Worm (Caenorhabditis elegans) whole organism, midembryonic: ENCODE results near the gene F40G9.9.

ENCODE experiments used
- T22C8.4 ChIP-seq: fragments of 200-800 bp; sonication (Bioruptor generic); IDR thresholded peaks from 2 replicates; pipeline ENCODE4 v1.3.6; 2022; ENCODE audit warnings: missing genetic modification characterization, missing compliant biosample characterization
- cog-1 ChIP-seq: sonication (generic microtip); optimal IDR thresholded peaks from 2 replicates; lab custom pipeline; 2016; ENCODE audit warnings: missing genetic modification characterization, missing compliant biosample characterization
- flt-1 ChIP-seq: fragments of 200-800 bp; sonication (Bioruptor generic); IDR thresholded peaks from 2 replicates; pipeline ENCODE4 v1.3.6; 2022; ENCODE audit warnings: missing genetic modification characterization, missing compliant biosample characterization
- klf-2 ChIP-seq: fragments of 200-800 bp; sonication (Bioruptor generic); conservative IDR thresholded peaks from 2 replicates; pipeline ENCODE4 v1.3.6; 2022; ENCODE audit warnings: missing genetic modification reagents, missing genetic modification characterization, missing compliant biosample characterization
- med-1 ChIP-seq: sonication (generic microtip); optimal IDR thresholded peaks from 2 replicates; lab custom pipeline; 2017; ENCODE audit warnings: missing genetic modification characterization, mild to moderate bottlenecking, missing compliant biosample characterization, antibody characterized with exemption, missing genetic modification reagents; ENCODE audit not compliant: insufficient read depth
- ref-1 ChIP-seq: fragments of 200-800 bp; sonication (Bioruptor generic); conservative IDR thresholded peaks from 2 replicates; pipeline ENCODE4 v1.3.6; 2022; ENCODE audit warnings: missing genetic modification reagents, missing genetic modification characterization, missing compliant biosample characterization
- tab-1 ChIP-seq: fragments of 200-800 bp; sonication (Bioruptor generic); IDR thresholded peaks from 2 replicates; pipeline ENCODE4 v1.3.6; 2022; ENCODE audit warnings: missing genetic modification characterization, missing compliant biosample characterization
- ztf-23 ChIP-seq: fragments of 200-800 bp; sonication (Bioruptor generic); IDR thresholded peaks from 2 replicates; pipeline ENCODE4 v1.3.6; 2022; ENCODE audit warnings: missing genetic modification reagents, missing genetic modification characterization, missing compliant biosample characterization
- ztf-29 ChIP-seq: fragments of 200-800 bp; sonication (Bioruptor generic); IDR thresholded peaks from 2 replicates; pipeline ENCODE4 v1.3.6; 2022; ENCODE audit warnings: missing genetic modification reagents, missing genetic modification characterization, missing compliant biosample characterization

F40G9.9 gene

DNA sequence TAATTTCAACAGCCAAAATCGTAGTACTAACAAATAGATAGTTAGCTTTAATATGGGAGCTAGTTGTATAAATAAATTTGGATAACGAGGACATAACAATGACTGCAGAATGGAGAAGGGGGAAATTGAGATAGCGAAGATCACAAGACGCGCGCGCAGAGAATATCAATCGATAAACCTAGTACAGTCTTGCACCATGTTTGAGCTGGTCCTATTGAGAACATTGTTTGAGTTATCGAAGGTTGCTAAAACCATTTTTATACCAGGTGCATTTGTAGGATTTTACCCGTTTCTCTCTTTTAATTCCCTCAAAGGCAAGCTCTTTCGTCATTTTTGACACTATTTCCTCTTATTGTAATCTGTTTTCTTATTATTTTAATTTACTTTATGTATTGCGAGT is at the start of gene F40G9.9, which contains the start of gene F40G9.12:
F40G9.9 (minus strand) TSS at position 101 of the 400 bp plus-strand sequence.
F40G9.12 (plus strand) TSS at position 231 of the 400 bp plus-strand sequence.
- no peak for TF ChIP-seq ztf-29 (GFP tag; lab: Robert Waterston, UW)
- no peak for TF ChIP-seq T22C8.4 (GFP tag; lab: Robert Waterston, UW)

DNA sequence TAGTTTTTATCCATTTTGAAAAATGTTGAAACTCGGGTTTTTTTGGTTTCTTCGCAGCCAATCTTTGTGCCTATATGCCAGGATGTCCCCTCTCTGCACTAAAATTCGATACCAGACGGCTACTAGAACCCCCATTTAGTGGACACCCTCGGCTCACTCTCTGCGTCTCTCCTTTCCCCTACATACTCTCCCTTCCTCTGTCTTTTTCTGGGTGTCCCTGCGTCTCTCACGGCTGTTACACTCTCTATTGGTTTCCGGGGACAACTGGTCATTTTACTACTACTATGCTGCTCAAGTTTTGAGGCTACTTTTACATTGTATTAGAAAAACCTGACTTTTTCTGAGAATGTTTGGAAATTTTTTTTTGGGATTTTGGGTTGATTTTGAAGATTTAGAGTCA is 48.9 kb upstream of the F40G9.9 start:
- TF ChIP-seq ztf-29 (GFP tag; lab: Robert Waterston, UW) (no peak), ztf-23 (GFP tag; lab: Robert Waterston, UW) (no peak), T22C8.4 (GFP tag; lab: Robert Waterston, UW) (no peak), klf-2 (GFP tag; lab: Robert Waterston, UW) (no peak), flt-1 (GFP tag; lab: Robert Waterston, UW) (no peak), med-1 (GFP tag; lab: Kevin White, UChicago) (no peak), cog-1 (tag; lab: Kevin White, UChicago) (no peak), tab-1 (GFP tag; lab: Robert Waterston, UW) (no peak), ref-1 (GFP tag; lab: Robert Waterston, UW) (no peak)

ce11 chrIII:211387-211786 is 39.9 kb upstream of the F40G9.9 start:
- TF ChIP-seq med-1 (GFP tag; lab: Kevin White, UChicago) (no peak), ztf-23 (GFP tag; lab: Robert Waterston, UW) (no peak), tab-1 (GFP tag; lab: Robert Waterston, UW) (no peak), T22C8.4 (GFP tag; lab: Robert Waterston, UW) (no peak), ztf-29 (GFP tag; lab: Robert Waterston, UW) (no peak), ref-1 (GFP tag; lab: Robert Waterston, UW) (no peak), cog-1 (tag; lab: Kevin White, UChicago) (no peak), klf-2 (GFP tag; lab: Robert Waterston, UW) (no peak), flt-1 (GFP tag; lab: Robert Waterston, UW) (no peak)

DNA sequence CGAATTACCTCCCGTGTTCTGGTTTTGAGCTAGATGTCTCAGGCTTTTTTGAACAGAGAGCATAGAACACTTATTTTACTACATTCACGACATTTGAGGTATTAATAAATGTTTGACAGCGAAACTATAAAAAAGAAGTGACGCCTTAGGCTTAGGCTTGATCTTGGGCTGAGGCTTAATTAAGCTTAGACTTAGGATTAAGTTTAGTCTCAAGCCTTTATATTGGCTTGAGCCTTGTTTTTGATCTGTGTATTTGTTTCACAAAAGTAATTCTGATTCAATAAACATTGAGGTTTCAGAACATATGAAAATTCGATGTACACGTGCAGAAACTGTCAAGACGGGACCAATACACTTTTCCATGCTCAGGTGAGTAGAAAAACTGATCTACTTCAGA is 38.2 kb upstream of the F40G9.9 start, which contains the start of gene klp-20:
klp-20 (plus strand) TSS at position 298 of the 397 bp plus-strand sequence.
- TF ChIP-seq T22C8.4 (GFP tag; lab: Robert Waterston, UW) (no peak), tab-1 (GFP tag; lab: Robert Waterston, UW) (no peak), ztf-29 (GFP tag; lab: Robert Waterston, UW) (no peak), ref-1 (GFP tag; lab: Robert Waterston, UW) (no peak), med-1 (GFP tag; lab: Kevin White, UChicago) (no peak), klf-2 (GFP tag; lab: Robert Waterston, UW) (no peak), ztf-23 (GFP tag; lab: Robert Waterston, UW) (no peak), cog-1 (tag; lab: Kevin White, UChicago) (no peak), flt-1 (GFP tag; lab: Robert Waterston, UW) (no peak)

DNA sequence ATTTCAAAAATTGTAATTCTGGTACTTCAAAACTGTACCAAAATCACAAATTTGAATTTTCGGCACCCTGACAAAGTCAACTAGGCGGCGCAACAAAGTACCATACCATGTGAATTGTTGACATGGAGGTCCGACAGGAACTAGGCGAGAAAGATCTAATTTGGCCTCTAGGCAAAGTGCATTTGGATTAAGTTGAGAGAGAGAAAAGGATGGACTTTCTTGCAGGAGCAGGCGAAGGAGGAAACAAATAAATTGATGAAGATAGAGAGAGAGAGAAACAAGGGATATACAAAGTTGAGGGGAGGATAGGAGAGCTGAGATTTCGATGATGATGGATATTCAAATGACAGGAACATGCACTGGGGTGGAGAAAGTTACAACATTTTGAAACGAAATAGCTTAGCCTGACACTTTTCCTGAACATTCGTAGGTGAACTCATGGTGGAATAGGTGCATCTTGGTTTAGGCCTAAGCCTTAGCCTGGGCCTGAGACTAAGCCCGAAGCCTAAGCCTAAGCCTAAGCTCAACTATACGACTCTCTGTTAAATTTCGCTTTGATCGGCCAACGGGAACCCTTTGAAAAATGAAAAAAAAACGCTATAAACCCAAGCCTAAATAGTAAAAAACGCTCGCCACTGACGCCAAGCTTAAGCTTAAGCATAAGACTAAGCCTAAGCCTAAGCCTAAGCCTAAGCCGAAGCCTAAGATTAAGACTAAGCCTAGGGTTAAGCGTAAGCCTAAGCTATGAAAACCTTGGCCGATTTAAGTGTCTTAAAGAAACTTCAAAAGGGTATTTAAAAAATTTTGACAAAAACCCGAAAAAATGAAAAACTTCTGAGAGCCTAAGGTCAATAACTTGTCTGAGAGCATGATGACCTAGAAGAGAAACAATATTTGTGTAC is 37.5 kb upstream of the F40G9.9 start:
- TF ChIP-seq tab-1 (GFP tag; lab: Robert Waterston, UW) = no peak
- no peak for TF ChIP-seq ztf-23 (GFP tag; lab: Robert Waterston, UW)
- no peak for TF ChIP-seq klf-2 (GFP tag; lab: Robert Waterston, UW)
- TF ChIP-seq med-1 (GFP tag; lab: Kevin White, UChicago) = no peak
- no peak for TF ChIP-seq ztf-29 (GFP tag; lab: Robert Waterston, UW)
- TF ChIP-seq T22C8.4 (GFP tag; lab: Robert Waterston, UW) = no peak
- TF ChIP-seq cog-1 (tag; lab: Kevin White, UChicago) = no peak
- TF ChIP-seq flt-1 (GFP tag; lab: Robert Waterston, UW) = no peak
- no peak for TF ChIP-seq ref-1 (GFP tag; lab: Robert Waterston, UW)

- TF ChIP-seq flt-1 (GFP tag; lab: Robert Waterston, UW) = no peak
- TF ChIP-seq T22C8.4 (GFP tag; lab: Robert Waterston, UW) = no peak
- no peak for TF ChIP-seq med-1 (GFP tag; lab: Kevin White, UChicago)
- no peak for TF ChIP-seq ref-1 (GFP tag; lab: Robert Waterston, UW)
- TF ChIP-seq ztf-29 (GFP tag; lab: Robert Waterston, UW) = no peak
- TF ChIP-seq ztf-23 (GFP tag; lab: Robert Waterston, UW) = no peak
- no peak for TF ChIP-seq tab-1 (GFP tag; lab: Robert Waterston, UW)
- TF ChIP-seq cog-1 (tag; lab: Kevin White, UChicago) = no peak
- no peak for TF ChIP-seq klf-2 (GFP tag; lab: Robert Waterston, UW)
Measured at ce11 chrIII:207023-207422, 35.5 kb upstream of the F40G9.9 start, which contains the start of gene W10C4.1. TSS of gene W10C4.1 (minus strand) at chrIII:207123.

- TF ChIP-seq ztf-23 (GFP tag; lab: Robert Waterston, UW) (no peak), T22C8.4 (GFP tag; lab: Robert Waterston, UW) (peak; percentile 95)
Measured at ce11 chrIII:203953-204352, 32.4 kb upstream of the F40G9.9 start.

DNA sequence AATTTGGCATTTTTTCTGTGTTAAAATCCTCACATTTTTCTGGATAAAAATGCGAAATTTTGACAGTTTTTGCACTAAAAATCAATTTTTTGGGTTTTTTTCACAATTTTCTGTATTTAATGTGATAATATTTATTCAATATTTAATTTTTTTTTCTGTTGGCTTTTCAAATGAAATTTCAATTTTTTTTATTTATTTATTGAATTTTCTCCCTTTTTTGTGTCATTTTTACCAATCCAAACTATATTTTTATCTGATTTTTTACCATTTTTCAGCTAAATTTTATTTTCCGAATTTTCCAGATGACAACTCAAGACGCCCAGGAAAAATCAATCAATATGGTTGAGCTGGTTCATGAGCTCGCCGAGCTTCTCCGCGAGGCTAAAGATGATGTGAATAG is 22.6 kb upstream of the F40G9.9 start, which contains the start of gene F40G9.17:
F40G9.17 (plus strand) TSS at position 301 of the 400 bp plus-strand sequence.
- no peak for TF ChIP-seq med-1 (GFP tag; lab: Kevin White, UChicago)
- no peak for TF ChIP-seq cog-1 (tag; lab: Kevin White, UChicago)
- TF ChIP-seq ztf-29 (GFP tag; lab: Robert Waterston, UW) = no peak
- no peak for TF ChIP-seq T22C8.4 (GFP tag; lab: Robert Waterston, UW)
- no peak for TF ChIP-seq klf-2 (GFP tag; lab: Robert Waterston, UW)
- no peak for TF ChIP-seq tab-1 (GFP tag; lab: Robert Waterston, UW)
- no peak for TF ChIP-seq ref-1 (GFP tag; lab: Robert Waterston, UW)
- no peak for TF ChIP-seq ztf-23 (GFP tag; lab: Robert Waterston, UW)
- no peak for TF ChIP-seq flt-1 (GFP tag; lab: Robert Waterston, UW)
